Fruit fly (Drosophila melanogaster): ENCODE results near the gene DopEcR.

- no peak for TF ChIP-seq psq (optimal IDR thresholded peaks at IDR 0.05)
- no peak for TF ChIP-seq Myc (optimal IDR thresholded peaks at IDR 0.05)
- TF ChIP-seq ttk (optimal IDR thresholded peaks at IDR 0.05): no peak
- no peak for TF ChIP-seq insv (optimal IDR thresholded peaks at IDR 0.05)
- no peak for TF ChIP-seq Sin3A (optimal IDR thresholded peaks at IDR 0.05)
- no peak for TF ChIP-seq h (optimal IDR thresholded peaks at IDR 0.05)
Observed at dm6 chr3L:4357705-4358131, 22.5 kb downstream of the DopEcR start.

Measured in Kc167 (cell line).